Worm (Caenorhabditis elegans): ENCODE data around the gene Y71H2B.5.

DNA sequence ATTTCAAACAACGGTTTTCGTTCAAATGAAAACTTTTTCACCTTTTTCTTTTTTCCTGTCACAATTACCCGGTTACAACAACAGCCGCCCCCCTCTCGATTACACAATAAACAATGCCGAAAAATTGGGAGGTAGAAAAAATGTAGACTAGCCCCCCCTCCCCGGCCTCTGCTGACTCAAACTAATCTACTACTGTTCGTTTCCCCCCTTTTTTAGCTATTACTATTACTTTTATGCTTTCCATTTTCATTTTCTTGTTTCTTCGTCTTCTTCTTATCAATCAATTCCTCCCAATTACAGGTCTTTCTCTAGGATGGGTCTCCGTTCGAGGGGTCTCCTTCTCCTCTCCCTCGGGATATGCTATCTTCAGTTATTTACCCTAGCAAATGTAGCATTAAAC is 50.0 kb downstream of the Y71H2B.5 start, which contains the start of gene let-805:
- TF ChIP-seq him-1 (tag; optimal IDR thresholded peaks at IDR 0.05): no peak
- TF ChIP-seq dao-5 (tag; optimal IDR thresholded peaks at IDR 0.05): no peak
